Worm (Caenorhabditis elegans): ENCODE measurements around the gene Y37E11AL.9.
A peak's percentile ranks its signal among the peaks of the same experiment; 100 is the strongest.

DNA sequence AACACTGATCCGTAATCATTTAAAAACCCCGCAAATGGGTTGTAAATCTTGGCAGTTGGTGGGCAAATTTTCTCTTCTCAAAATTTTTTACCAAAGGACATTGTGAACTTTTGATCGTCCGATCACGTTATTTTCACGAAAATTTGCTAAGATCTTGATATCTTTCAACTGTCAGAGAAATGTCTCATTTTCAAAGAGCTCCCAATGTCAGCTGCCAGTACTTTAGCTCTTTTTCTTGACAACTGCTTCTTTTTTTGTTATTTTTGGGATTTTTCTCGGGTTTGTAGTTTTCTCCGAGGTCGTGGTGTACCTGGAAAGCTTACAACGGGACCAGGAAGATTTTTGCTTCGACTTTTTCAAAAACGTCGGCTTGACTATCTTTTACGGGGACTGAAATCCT is 44.6 kb downstream of the Y37E11AL.9 start:
- TF ChIP-seq dpl-1 (GFP tag; optimal IDR thresholded peaks at IDR 0.05) (no peak), pqm-1 (tag; optimal IDR thresholded peaks at IDR 0.05) (no peak), efl-1 (optimal IDR thresholded peaks at IDR 0.05) (peak in 1 of 2 experiments; percentile 4), efl-1 (GFP tag; optimal IDR thresholded peaks at IDR 0.05 in 1 of 2) (no peak), zag-1 (tag; optimal IDR thresholded peaks at IDR 0.05) (no peak), sox-4 (tag; optimal IDR thresholded peaks at IDR 0.05) (no peak), nhr-237 (tag; optimal IDR thresholded peaks at IDR 0.05) (no peak), ama-1 (optimal IDR thresholded peaks at IDR 0.05) (no peak), fkh-4 (tag; optimal IDR thresholded peaks at IDR 0.05; ENCODE audit: borderline replicate concordance) (no peak), lsy-2 (tag; optimal IDR thresholded peaks at IDR 0.05) (peak; percentile 35 to 57), alr-1 (tag; optimal IDR thresholded peaks at IDR 0.05; ENCODE audit: borderline replicate concordance) (no peak)
